Fruit fly (Drosophila melanogaster) whole organism, prepupa: ENCODE results near the gene CG11700.

Experiments
- Blimp-1 ChIP-seq: fragments of 200-800 bp; sonication (Bioruptor generic); optimal IDR thresholded peaks from 3 replicates; lab custom pipeline; 2017; ENCODE audit warnings: missing biosample characterization, missing genetic modification characterization, mild to moderate bottlenecking, moderate library complexity, missing genetic modification reagents
- CG15336 ChIP-seq: fragments of 200-800 bp; sonication (Bioruptor generic); IDR thresholded peaks from 2 replicates; pipeline ENCODE4 v1.3.6; 2022; ENCODE audit warnings: missing biosample characterization, missing genetic modification characterization
- CG6854 ChIP-seq: fragments of 200-800 bp; sonication (Bioruptor generic); optimal IDR thresholded peaks from 2 replicates; lab custom pipeline; 2017; ENCODE audit warnings: missing biosample characterization, mild to moderate bottlenecking, missing genetic modification characterization
- CG8632 ChIP-seq: fragments of 200-800 bp; sonication (Bioruptor generic); optimal IDR thresholded peaks from 3 replicates; lab custom pipeline; 2016; ENCODE audit warnings: missing biosample characterization, missing genetic modification characterization
- Eip78C ChIP-seq: fragments of 200-800 bp; sonication (Bioruptor generic); peaks from one replicate; lab custom pipeline; 2016; ENCODE audit warnings: missing biosample characterization, missing genetic modification characterization
- Gug ChIP-seq: fragments of 200-800 bp; sonication (Bioruptor generic); IDR thresholded peaks from 2 replicates; pipeline ENCODE4 v1.3.6; 2022; ENCODE audit warnings: missing biosample characterization, missing genetic modification characterization
- Hr39 ChIP-seq: fragments of 200-800 bp; sonication (Bioruptor generic); optimal IDR thresholded peaks from 2 replicates; lab custom pipeline; 2016; ENCODE audit warnings: missing biosample characterization, missing genetic modification characterization
- cyc ChIP-seq: fragments of 200-800 bp; sonication (Bioruptor generic); optimal IDR thresholded peaks from 3 replicates; lab custom pipeline; 2016; ENCODE audit warnings: missing biosample characterization, missing genetic modification characterization
- eg ChIP-seq: fragments of 200-800 bp; sonication (Bioruptor generic); IDR thresholded peaks from 3 replicates; pipeline ENCODE4 v1.3.6; 2022; ENCODE audit warnings: missing biosample characterization, missing genetic modification characterization
- fd85E ChIP-seq: fragments of 200-800 bp; sonication (Bioruptor generic); optimal IDR thresholded peaks from 3 replicates; lab custom pipeline; 2016; ENCODE audit warnings: missing biosample characterization, missing genetic modification characterization

dm6 chrX:6254617-6255349 is 28.6 kb downstream of the CG11700 start:
- TF ChIP-seq CG6854 (GFP tag; lab: Kevin White, UChicago) (no peak), fd85E (no peak), Blimp-1 (GFP tag; lab: Kevin White, UChicago) (no peak), eg (GFP tag; lab: Robert Waterston, UW) (no peak), CG8632 (GFP tag; lab: Kevin White, UChicago) (no peak), Eip78C (no peak), Hr39 (GFP tag; lab: Kevin White, UChicago) (no peak), Gug (GFP tag; lab: Robert Waterston, UW) (no peak), cyc (GFP tag; lab: Kevin White, UChicago) (no peak), CG15336 (GFP tag; lab: Robert Waterston, UW) (no peak)
